Fruit fly (Drosophila melanogaster) whole organism, embryonic: Measurements from ENCODE around the gene da.

Experiments used
- Abd-B ChIP-seq: fragments of 200-800 bp; sonication (Bioruptor generic); optimal IDR thresholded peaks from 2 replicates; lab custom pipeline; 2018; ENCODE audit warnings: missing biosample characterization, mild to moderate bottlenecking, missing genetic modification characterization, moderate library complexity
- BEAF-32 ChIP-seq: fragments of 200-800 bp; sonication (Bioruptor generic); optimal IDR thresholded peaks from 3 replicates; lab custom pipeline; 2017; ENCODE audit warnings: missing biosample characterization, missing genetic modification characterization, mild to moderate bottlenecking, moderate library complexity, missing genetic modification reagents
- CG10431 ChIP-seq: fragments of 200-800 bp; sonication (Bioruptor generic); optimal IDR thresholded peaks from 3 replicates; lab custom pipeline; 2018; ENCODE audit warnings: missing biosample characterization, mild to moderate bottlenecking, missing genetic modification characterization
- CG11398 ChIP-seq: fragments of 200-800 bp; sonication (Bioruptor generic); optimal IDR thresholded peaks from 2 replicates; lab custom pipeline; 2016; ENCODE audit warnings: missing biosample characterization, missing genetic modification characterization
- CG13296 ChIP-seq: fragments of 200-800 bp; sonication (Bioruptor generic); optimal IDR thresholded peaks from 3 replicates; lab custom pipeline; 2018; ENCODE audit warnings: missing biosample characterization, mild to moderate bottlenecking, missing genetic modification characterization
- CG13894 ChIP-seq: fragments of 200-800 bp; sonication (Bioruptor generic); optimal IDR thresholded peaks from 3 replicates; lab custom pipeline; 2018; ENCODE audit warnings: missing biosample characterization, mild to moderate bottlenecking, missing genetic modification characterization, moderate library complexity
- CG14050 ChIP-seq: fragments of 200-800 bp; sonication (Bioruptor generic); IDR thresholded peaks from 3 replicates; pipeline ENCODE4 v1.3.6; 2022; ENCODE audit warnings: missing biosample characterization, missing genetic modification characterization
- CG14965 ChIP-seq: fragments of 200-800 bp; sonication (Bioruptor generic); optimal IDR thresholded peaks from 2 replicates; lab custom pipeline; 2016; ENCODE audit warnings: missing biosample characterization, missing genetic modification characterization, borderline replicate concordance
- CG1647 ChIP-seq: fragments of 200-800 bp; sonication (Bioruptor generic); optimal IDR thresholded peaks from 3 replicates; lab custom pipeline; 2016; ENCODE audit warnings: missing biosample characterization, missing genetic modification characterization
- CG16813 ChIP-seq: fragments of 200-800 bp; sonication (Bioruptor generic); IDR thresholded peaks from 3 replicates; pipeline ENCODE4 v1.3.6; 2022; ENCODE audit warnings: missing biosample characterization, missing genetic modification characterization; ENCODE audit not compliant: partially characterized antibody
- CG17612 ChIP-seq: fragments of 200-800 bp; sonication (Bioruptor generic); IDR thresholded peaks from 2 replicates; pipeline ENCODE4 v1.3.6; 2022; ENCODE audit warnings: missing biosample characterization, missing genetic modification characterization
- CG18262 ChIP-seq: fragments of 200-800 bp; optimal IDR thresholded peaks from 3 replicates; lab custom pipeline; 2019; ENCODE audit warnings: missing biosample characterization, mild to moderate bottlenecking, missing genetic modification characterization, moderate library complexity
- CG18476 ChIP-seq: fragments of 200-800 bp; sonication (Bioruptor generic); optimal IDR thresholded peaks from 2 replicates; lab custom pipeline; 2016; ENCODE audit warnings: missing biosample characterization, mild to moderate bottlenecking, missing genetic modification characterization
- CG18599 ChIP-seq: fragments of 200-800 bp; sonication (Bioruptor generic); optimal IDR thresholded peaks from 3 replicates; lab custom pipeline; 2017; ENCODE audit warnings: missing biosample characterization, missing genetic modification characterization, mild to moderate bottlenecking, moderate library complexity, missing genetic modification reagents
- CG2199 ChIP-seq: fragments of 200-800 bp; sonication (Bioruptor generic); IDR thresholded peaks from 3 replicates; pipeline ENCODE4 v1.3.6; 2022; ENCODE audit warnings: missing biosample characterization, missing genetic modification characterization
- CG3281 ChIP-seq: fragments of 200-800 bp; sonication (Bioruptor generic); optimal IDR thresholded peaks from 3 replicates; lab custom pipeline; 2017; ENCODE audit warnings: missing biosample characterization, mild to moderate bottlenecking, missing genetic modification characterization
- CG3995 ChIP-seq: fragments of 200-800 bp; sonication (Bioruptor generic); optimal IDR thresholded peaks from 3 replicates; lab custom pipeline; 2016; ENCODE audit warnings: missing biosample characterization, missing genetic modification characterization
- CG4282 ChIP-seq: fragments of 200-800 bp; sonication (Bioruptor generic); optimal IDR thresholded peaks from 2 replicates; lab custom pipeline; 2016; ENCODE audit warnings: missing biosample characterization, missing genetic modification characterization
- CG6683 ChIP-seq: fragments of 200-800 bp; sonication (Bioruptor generic); optimal IDR thresholded peaks from 2 replicates; lab custom pipeline; 2017; ENCODE audit warnings: missing biosample characterization, mild to moderate bottlenecking, missing genetic modification characterization, missing genetic modification reagents
- CG8089 ChIP-seq: fragments of 200-800 bp; sonication (Bioruptor generic); optimal IDR thresholded peaks from 3 replicates; lab custom pipeline; 2016; ENCODE audit warnings: missing biosample characterization, missing genetic modification characterization
- CG8290 ChIP-seq, 3 experiments: fragments of 200-800 bp; sonication (Bioruptor generic); optimal IDR thresholded peaks; 2 replicates each; lab custom pipeline; 2016 to 2019; ENCODE audit warnings: missing biosample characterization in 3 of 3, missing genetic modification characterization in 3 of 3, mild to moderate bottlenecking in 2 of 3, moderate library complexity in 1 of 3
- CoRest ChIP-seq: fragments of 200-800 bp; sonication (Bioruptor generic); optimal IDR thresholded peaks from 3 replicates; lab custom pipeline; 2018; ENCODE audit warnings: missing biosample characterization, mild to moderate bottlenecking, missing genetic modification characterization, moderate library complexity
- CrebB ChIP-seq: fragments of 200-800 bp; sonication (Bioruptor generic); optimal IDR thresholded peaks from 3 replicates; lab custom pipeline; 2018; ENCODE audit warnings: missing biosample characterization, mild to moderate bottlenecking, missing genetic modification characterization
- Eip74EF ChIP-seq, 2 experiments: fragments of 200-800 bp in 1 of 2; fragments of >200 bp in 1 of 2; sonication (Bioruptor generic) in 1 of 2; optimal IDR thresholded peaks; 2 replicates each; lab custom pipeline; 2017 to 2019; ENCODE audit warnings: missing biosample characterization in 2 of 2, missing genetic modification characterization in 2 of 2, mild to moderate bottlenecking in 1 of 2, moderate library complexity in 1 of 2
- Ets97D ChIP-seq: fragments of 200-800 bp; sonication (Bioruptor generic); optimal IDR thresholded peaks from 3 replicates; lab custom pipeline; 2016; ENCODE audit warnings: missing biosample characterization, missing genetic modification characterization
- Hand ChIP-seq: fragments of 200-800 bp; sonication (Bioruptor generic); optimal IDR thresholded peaks from 2 replicates; lab custom pipeline; 2017; ENCODE audit warnings: mild to moderate bottlenecking, missing biosample characterization, missing genetic modification reagents, missing genetic modification characterization
- Hr39 ChIP-seq: fragments of >200 bp; optimal IDR thresholded peaks from 2 replicates; lab custom pipeline; 2017
- Hr78 ChIP-seq, 2 experiments: fragments of 200-800 bp in 1 of 2; fragments of >200 bp in 1 of 2; sonication (Bioruptor generic) in 1 of 2; optimal IDR thresholded peaks; 2 replicates each; lab custom pipeline; 2017 to 2019; ENCODE audit warnings: missing biosample characterization in 2 of 2, missing genetic modification characterization in 2 of 2, mild to moderate bottlenecking in 1 of 2, moderate library complexity in 1 of 2
- MBD-R2 ChIP-seq: fragments of 200-800 bp; sonication (Bioruptor generic); IDR thresholded peaks from 2 replicates; pipeline ENCODE4 v1.3.6; 2022; ENCODE audit warnings: missing biosample characterization, missing genetic modification characterization
- MESR4 ChIP-seq: fragments of 200-800 bp; sonication (Bioruptor generic); optimal IDR thresholded peaks from 2 replicates; lab custom pipeline; 2018; ENCODE audit warnings: missing biosample characterization, mild to moderate bottlenecking, missing genetic modification characterization, moderate library complexity
- Nf-YC ChIP-seq: fragments of 200-800 bp; optimal IDR thresholded peaks from 3 replicates; lab custom pipeline; 2019; ENCODE audit warnings: missing biosample characterization, mild to moderate bottlenecking, missing genetic modification characterization, moderate library complexity
- NfI ChIP-seq: fragments of 200-800 bp; sonication (Bioruptor generic); optimal IDR thresholded peaks from 3 replicates; lab custom pipeline; 2018; ENCODE audit warnings: missing biosample characterization, mild to moderate bottlenecking, missing genetic modification characterization, moderate library complexity
- Pdp1 ChIP-seq, 2 experiments: fragments of 200-800 bp; sonication (Bioruptor generic); optimal IDR thresholded peaks; 3 replicates each; lab custom pipeline; 2016; ENCODE audit warnings: missing biosample characterization in 2 of 2, missing genetic modification characterization in 2 of 2, mild to moderate bottlenecking in 1 of 2, moderate library complexity in 1 of 2
- Sox102F ChIP-seq: fragments of 200-800 bp; sonication (Bioruptor generic); optimal IDR thresholded peaks from 2 replicates; lab custom pipeline; 2018; ENCODE audit warnings: missing biosample characterization, mild to moderate bottlenecking, missing genetic modification characterization, moderate library complexity
- cas ChIP-seq: fragments of 200-800 bp; sonication (Bioruptor generic); IDR thresholded peaks from 2 replicates; pipeline ENCODE4 v1.3.6; 2022; ENCODE audit warnings: missing biosample characterization, missing genetic modification characterization
- da ChIP-seq: fragments of 200-800 bp; sonication (Bioruptor generic); optimal IDR thresholded peaks from 2 replicates; lab custom pipeline; 2016; ENCODE audit warnings: missing biosample characterization, missing genetic modification characterization
- dimm ChIP-seq: fragments of 200-800 bp; sonication (Bioruptor generic); IDR thresholded peaks from 2 replicates; pipeline ENCODE4 v1.3.6; 2022; ENCODE audit warnings: missing biosample characterization, missing genetic modification characterization
- gcm2 ChIP-seq: fragments of 200-800 bp; sonication (Bioruptor generic); optimal IDR thresholded peaks from 2 replicates; lab custom pipeline; 2016; ENCODE audit warnings: missing biosample characterization, missing genetic modification characterization
- gsb ChIP-seq: fragments of 200-800 bp; sonication (Bioruptor generic); IDR thresholded peaks from 2 replicates; pipeline ENCODE4 v1.3.6; 2022; ENCODE audit warnings: missing biosample characterization, missing genetic modification characterization
- insv ChIP-seq, 2 experiments: fragments of 200-800 bp; sonication (Bioruptor generic); optimal IDR thresholded peaks; 3 replicates each; lab custom pipeline; 2016 to 2018; ENCODE audit warnings: missing biosample characterization in 2 of 2, missing genetic modification characterization in 2 of 2
- nmo ChIP-seq: fragments of 200-800 bp; sonication (Bioruptor generic); optimal IDR thresholded peaks from 2 replicates; lab custom pipeline; 2018; ENCODE audit warnings: missing biosample characterization, mild to moderate bottlenecking, missing genetic modification characterization, moderate library complexity
- rib ChIP-seq: fragments of 200-800 bp; sonication (Bioruptor generic); IDR thresholded peaks from 2 replicates; pipeline ENCODE4 v1.3.6; 2022; ENCODE audit warnings: missing biosample characterization, missing genetic modification characterization
- ro ChIP-seq: fragments of 200-800 bp; sonication (Bioruptor generic); IDR thresholded peaks from 2 replicates; pipeline ENCODE4 v1.3.6; 2022; ENCODE audit warnings: missing biosample characterization, missing genetic modification characterization
- row ChIP-seq: fragments of 200-800 bp; sonication (Bioruptor generic); IDR thresholded peaks from 3 replicates; pipeline ENCODE4 v1.3.6; 2022; ENCODE audit warnings: missing biosample characterization, missing genetic modification characterization
- sima ChIP-seq: fragments of 200-800 bp; sonication (Bioruptor generic); optimal IDR thresholded peaks from 2 replicates; lab custom pipeline; 2016; ENCODE audit warnings: missing biosample characterization, missing genetic modification characterization
- sna ChIP-seq: fragments of 200-800 bp; sonication (Bioruptor generic); IDR thresholded peaks from 2 replicates; pipeline ENCODE4 v1.3.6; 2022; ENCODE audit warnings: missing biosample characterization, missing genetic modification characterization; ENCODE audit not compliant: partially characterized antibody
- tna ChIP-seq: fragments of 200-800 bp; sonication (Bioruptor generic); IDR thresholded peaks from 2 replicates; pipeline ENCODE4 v1.3.6; 2022; ENCODE audit warnings: missing biosample characterization, missing genetic modification characterization; ENCODE audit not compliant: partially characterized antibody
- vfl ChIP-seq: fragments of 200-800 bp; sonication (Bioruptor generic); optimal IDR thresholded peaks from 2 replicates; lab custom pipeline; 2016; ENCODE audit warnings: missing biosample characterization, missing genetic modification characterization
- zen ChIP-seq: fragments of 200-800 bp; sonication (Bioruptor generic); optimal IDR thresholded peaks from 3 replicates; lab custom pipeline; 2018; ENCODE audit warnings: missing biosample characterization, mild to moderate bottlenecking, missing genetic modification characterization, moderate library complexity
- zfh2 ChIP-seq: fragments of 200-800 bp; sonication (Bioruptor generic); optimal IDR thresholded peaks from 2 replicates; lab custom pipeline; 2016; ENCODE audit warnings: missing biosample characterization, missing genetic modification characterization

da gene

dm6 chr2L:10342471-10342870, 45.4 kb upstream of the da start, which contains the start of gene Sps2 (continued):
- TF ChIP-seq sna (GFP tag; lab: Robert Waterston, UW) (peak; percentile 66), insv (GFP tag; optimal IDR thresholded peaks at IDR 0.05; lab: Kevin White, UChicago) (no peak), cas (GFP tag; lab: Robert Waterston, UW) (no peak), CG6683 (GFP tag; lab: Kevin White, UChicago) (no peak), zen (tag; lab: Kevin White, UChicago) (no peak), MBD-R2 (GFP tag; lab: Robert Waterston, UW) (peak; percentile 89), CG10431 (no peak), row (GFP tag; lab: Robert Waterston, UW) (peak; percentile 77), CrebB (tag; lab: Kevin White, UChicago) (no peak), CG1647 (GFP tag; lab: Kevin White, UChicago) (no peak), CG18476 (GFP tag; lab: Kevin White, UChicago) (no peak), NfI (GFP tag; lab: Kevin White, UChicago) (no peak), sima (GFP tag; lab: Kevin White, UChicago) (no peak), CG11398 (no peak), CG3995 (GFP tag; lab: Kevin White, UChicago) (no peak), tna (GFP tag; lab: Robert Waterston, UW) (no peak), CG14965 (GFP tag; lab: Kevin White, UChicago) (no peak), CG17612 (GFP tag; lab: Robert Waterston, UW) (no peak), rib (GFP tag; lab: Robert Waterston, UW) (no peak), Eip74EF (GFP tag; optimal IDR thresholded peaks at IDR 0.05; lab: Kevin White, UChicago) (no peak), nmo (peak; percentile 29), CG18599 (GFP tag; lab: Kevin White, UChicago) (no peak), CG8290 (GFP tag; optimal IDR thresholded peaks at IDR 0.05; lab: Kevin White, UChicago) (peak; percentile 48), CG8290 (tag; optimal IDR thresholded peaks at IDR 0.05; lab: Kevin White, UChicago) (peak in 1 of 2 experiments; percentile 53), Ets97D (GFP tag; lab: Kevin White, UChicago) (no peak), CG13894 (no peak), CG8089 (GFP tag; lab: Kevin White, UChicago) (no peak), MESR4 (GFP tag; lab: Kevin White, UChicago) (peak; percentile 10), zfh2 (GFP tag; lab: Kevin White, UChicago) (no peak), gcm2 (GFP tag; lab: Kevin White, UChicago) (no peak), CG14050 (GFP tag; lab: Robert Waterston, UW) (no peak), CG2199 (GFP tag; lab: Robert Waterston, UW) (0 out of 3 replicates have a peak, but pooled peaks have one; percentile 27), Sox102F (no peak), CG16813 (GFP tag; lab: Robert Waterston, UW) (peak; percentile 75), Hr39 (no peak), CG3281 (no peak), Pdp1 (GFP tag; optimal IDR thresholded peaks at IDR 0.05; lab: Kevin White, UChicago) (peak in 1 of 2 experiments; percentile 27), CG18262 (tag; lab: Kevin White, UChicago) (no peak), CG4282 (GFP tag; lab: Kevin White, UChicago) (no peak), Hand (no peak), ro (GFP tag; lab: Robert Waterston, UW) (no peak), CG13296 (peak; percentile 18), Nf-YC (tag; lab: Kevin White, UChicago) (peak; percentile 25), BEAF-32 (GFP tag; lab: Kevin White, UChicago) (peak; percentile 78), dimm (GFP tag; lab: Robert Waterston, UW) (no peak), gsb (no peak), vfl (GFP tag; lab: Kevin White, UChicago) (no peak), da (GFP tag; lab: Kevin White, UChicago) (no peak), Abd-B (GFP tag; lab: Kevin White, UChicago) (no peak), CoRest (tag; lab: Kevin White, UChicago) (no peak), Hr78 (GFP tag; optimal IDR thresholded peaks at IDR 0.05; lab: Kevin White, UChicago) (no peak)
